Fruit fly (Drosophila melanogaster) whole organism, embryonic: ENCODE data around the gene Pp2C1.
A peak's percentile ranks its signal among the peaks of the same experiment; 100 is the strongest.

Experiments used
- Aef1 ChIP-seq: fragments of 200-800 bp; sonication (Bioruptor generic); IDR thresholded peaks from 3 replicates; pipeline ENCODE4 v1.3.6; 2022; ENCODE audit warnings: missing biosample characterization, missing genetic modification characterization
- Bdp1 ChIP-seq: fragments of 200-800 bp; sonication (Bioruptor generic); optimal IDR thresholded peaks from 3 replicates; lab custom pipeline; 2016; ENCODE audit warnings: missing biosample characterization, missing genetic modification characterization
- CG10979 ChIP-seq: fragments of 200-800 bp; sonication (Bioruptor generic); optimal IDR thresholded peaks from 2 replicates; lab custom pipeline; 2018; ENCODE audit warnings: missing biosample characterization, mild to moderate bottlenecking, missing genetic modification characterization, moderate library complexity
- CG1233 ChIP-seq: fragments of 200-800 bp; sonication (Bioruptor generic); optimal IDR thresholded peaks from 4 replicates; lab custom pipeline; 2018; ENCODE audit warnings: missing biosample characterization, mild to moderate bottlenecking, missing genetic modification characterization
- CG14710 ChIP-seq: fragments of 200-800 bp; sonication (Bioruptor generic); optimal IDR thresholded peaks from 3 replicates; lab custom pipeline; 2019; ENCODE audit warnings: missing biosample characterization, mild to moderate bottlenecking, missing genetic modification characterization, moderate library complexity
- CG14860 ChIP-seq: fragments of 200-800 bp; sonication (Bioruptor generic); IDR thresholded peaks from 3 replicates; pipeline ENCODE4 v1.3.6; 2022; ENCODE audit warnings: missing biosample characterization, missing genetic modification characterization; ENCODE audit not compliant: partially characterized antibody
- CG14965 ChIP-seq: fragments of 200-800 bp; sonication (Bioruptor generic); optimal IDR thresholded peaks from 2 replicates; lab custom pipeline; 2016; ENCODE audit warnings: missing biosample characterization, missing genetic modification characterization, borderline replicate concordance
- CG15073 ChIP-seq: fragments of 200-800 bp; sonication (Bioruptor generic); optimal IDR thresholded peaks from 2 replicates; lab custom pipeline; 2016; ENCODE audit warnings: missing biosample characterization, missing genetic modification characterization
- CG16779 ChIP-seq: fragments of 200-800 bp; sonication (Bioruptor generic); IDR thresholded peaks from 2 replicates; pipeline ENCODE4 v1.3.6; 2022; ENCODE audit warnings: missing biosample characterization, missing genetic modification characterization
- CG1832 ChIP-seq: fragments of 200-800 bp; sonication (Bioruptor generic); optimal IDR thresholded peaks from 2 replicates; lab custom pipeline; 2017; ENCODE audit warnings: missing biosample characterization, mild to moderate bottlenecking, missing genetic modification characterization, inconsistent platforms
- CG2116 ChIP-seq: fragments of 200-800 bp; sonication (Bioruptor generic); optimal IDR thresholded peaks from 3 replicates; lab custom pipeline; 2018; ENCODE audit warnings: missing biosample characterization, mild to moderate bottlenecking, missing genetic modification characterization
- CG30020 ChIP-seq: fragments of 200-800 bp; optimal IDR thresholded peaks from 2 replicates; lab custom pipeline; 2019; ENCODE audit warnings: missing biosample characterization, mild to moderate bottlenecking, missing genetic modification characterization, moderate library complexity
- CG33213 ChIP-seq: fragments of 200-800 bp; sonication (Bioruptor generic); optimal IDR thresholded peaks from 3 replicates; lab custom pipeline; 2016; ENCODE audit warnings: missing biosample characterization, missing genetic modification characterization
- CG4360 ChIP-seq: fragments of 200-800 bp; sonication (Bioruptor generic); IDR thresholded peaks from 2 replicates; pipeline ENCODE4 v1.3.6; 2022; ENCODE audit warnings: missing biosample characterization, missing genetic modification characterization
- CG43689 ChIP-seq: fragments of 200-800 bp; sonication (Bioruptor generic); IDR thresholded peaks from 2 replicates; pipeline ENCODE4 v1.3.6; 2022; ENCODE audit warnings: missing biosample characterization, missing genetic modification characterization
- CG4730 ChIP-seq: fragments of 200-800 bp; sonication (Bioruptor generic); IDR thresholded peaks from 2 replicates; pipeline ENCODE4 v1.3.6; 2022; ENCODE audit warnings: missing biosample characterization, missing genetic modification characterization
- CG6813 ChIP-seq: fragments of 200-800 bp; sonication (Bioruptor generic); optimal IDR thresholded peaks from 2 replicates; lab custom pipeline; 2017; ENCODE audit warnings: missing biosample characterization, missing genetic modification characterization, mild to moderate bottlenecking, moderate library complexity, missing genetic modification reagents
- D ChIP-seq, 2 experiments: fragments of 200-800 bp in 1 of 2; fragments of >200 bp in 1 of 2; sonication (Bioruptor generic) in 1 of 2; optimal IDR thresholded peaks; 2 replicates in 1 of 2; 3 replicates in 1 of 2; lab custom pipeline; 2017; ENCODE audit warnings: mild to moderate bottlenecking in 1 of 2, missing biosample characterization in 1 of 2, missing genetic modification characterization in 1 of 2, missing genetic modification reagents in 1 of 2
- Dip2 ChIP-seq: fragments of 200-800 bp; sonication (Bioruptor generic); IDR thresholded peaks from 2 replicates; pipeline ENCODE4 v1.3.6; 2022; ENCODE audit warnings: missing biosample characterization, missing genetic modification characterization
- Drgx ChIP-seq: fragments of 200-800 bp; sonication (Bioruptor generic); IDR thresholded peaks from 2 replicates; pipeline ENCODE4 v1.3.6; 2022; ENCODE audit warnings: missing biosample characterization, missing genetic modification characterization
- Gsc ChIP-seq: fragments of 200-800 bp; sonication (Bioruptor generic); IDR thresholded peaks from 2 replicates; pipeline ENCODE4 v1.3.6; 2022; ENCODE audit warnings: missing biosample characterization, missing genetic modification characterization
- HLH4C ChIP-seq: fragments of 200-800 bp; sonication (Bioruptor generic); IDR thresholded peaks from 3 replicates; pipeline ENCODE4 v1.3.6; 2022; ENCODE audit warnings: missing biosample characterization, missing genetic modification characterization; ENCODE audit not compliant: partially characterized antibody
- Jarid2 ChIP-seq: fragments of 200-800 bp; sonication (Bioruptor generic); optimal IDR thresholded peaks from 3 replicates; lab custom pipeline; 2017; ENCODE audit warnings: mild to moderate bottlenecking, missing biosample characterization, missing genetic modification reagents, missing genetic modification characterization
- Lim3 ChIP-seq: fragments of 200-800 bp; sonication (Bioruptor generic); IDR thresholded peaks from 2 replicates; pipeline ENCODE4 v1.3.6; 2022; ENCODE audit warnings: missing biosample characterization, missing genetic modification characterization
- MESR4 ChIP-seq: fragments of 200-800 bp; sonication (Bioruptor generic); optimal IDR thresholded peaks from 2 replicates; lab custom pipeline; 2018; ENCODE audit warnings: missing biosample characterization, mild to moderate bottlenecking, missing genetic modification characterization, moderate library complexity
- Myb ChIP-seq: fragments of 200-800 bp; sonication (Bioruptor generic); optimal IDR thresholded peaks from 2 replicates; lab custom pipeline; 2016; ENCODE audit warnings: missing biosample characterization, missing genetic modification characterization
- Pdp1 ChIP-seq, 2 experiments: fragments of 200-800 bp; sonication (Bioruptor generic); optimal IDR thresholded peaks; 3 replicates each; lab custom pipeline; 2016; ENCODE audit warnings: missing biosample characterization in 2 of 2, missing genetic modification characterization in 2 of 2, mild to moderate bottlenecking in 1 of 2, moderate library complexity in 1 of 2
- Rx ChIP-seq: fragments of 200-800 bp; sonication (Bioruptor generic); IDR thresholded peaks from 2 replicates; pipeline ENCODE4 v1.3.6; 2022; ENCODE audit warnings: missing biosample characterization, missing genetic modification characterization
- Xrp1 ChIP-seq: fragments of 200-800 bp; sonication (Bioruptor generic); IDR thresholded peaks from 2 replicates; pipeline ENCODE4 v1.3.6; 2022; ENCODE audit warnings: missing biosample characterization, missing genetic modification characterization
- ap ChIP-seq: fragments of 200-800 bp; sonication (Bioruptor generic); IDR thresholded peaks from 2 replicates; pipeline ENCODE4 v1.3.6; 2022; ENCODE audit warnings: missing biosample characterization, missing genetic modification characterization
- cg ChIP-seq: fragments of 200-800 bp; sonication (Bioruptor generic); optimal IDR thresholded peaks from 3 replicates; lab custom pipeline; 2019; ENCODE audit warnings: missing biosample characterization, mild to moderate bottlenecking, missing genetic modification characterization, moderate library complexity
- chm ChIP-seq: fragments of 200-800 bp; sonication (Bioruptor generic); IDR thresholded peaks from 2 replicates; pipeline ENCODE4 v1.3.6; 2022; ENCODE audit warnings: missing biosample characterization, missing genetic modification characterization
- ci ChIP-seq: fragments of 200-800 bp; sonication (Bioruptor generic); IDR thresholded peaks from 3 replicates; pipeline ENCODE4 v1.3.6; 2022; ENCODE audit warnings: missing biosample characterization, missing genetic modification characterization
- da ChIP-seq: fragments of 200-800 bp; sonication (Bioruptor generic); optimal IDR thresholded peaks from 2 replicates; lab custom pipeline; 2016; ENCODE audit warnings: missing biosample characterization, missing genetic modification characterization
- ems ChIP-seq: fragments of 200-800 bp; sonication (Bioruptor generic); optimal IDR thresholded peaks from 3 replicates; lab custom pipeline; 2016; ENCODE audit warnings: missing biosample characterization, missing genetic modification characterization
- gfzf ChIP-seq: fragments of 200-800 bp; sonication (Bioruptor generic); optimal IDR thresholded peaks from 2 replicates; lab custom pipeline; 2016; ENCODE audit warnings: missing biosample characterization, mild to moderate bottlenecking, missing genetic modification characterization, moderate library complexity
- kni ChIP-seq: fragments of 200-800 bp; sonication (Bioruptor generic); optimal IDR thresholded peaks from 3 replicates; lab custom pipeline; 2017; ENCODE audit warnings: mild to moderate bottlenecking, missing biosample characterization, missing genetic modification reagents, missing genetic modification characterization
- lmd ChIP-seq: fragments of 200-800 bp; sonication (Bioruptor generic); IDR thresholded peaks from 2 replicates; pipeline ENCODE4 v1.3.6; 2022; ENCODE audit warnings: missing biosample characterization, missing genetic modification characterization
- pzg ChIP-seq: fragments of 200-800 bp; sonication (Bioruptor generic); optimal IDR thresholded peaks from 3 replicates; lab custom pipeline; 2018; ENCODE audit warnings: missing biosample characterization, mild to moderate bottlenecking, missing genetic modification characterization, moderate library complexity
- ranshi ChIP-seq: fragments of 200-800 bp; sonication (Bioruptor generic); IDR thresholded peaks from 2 replicates; pipeline ENCODE4 v1.3.6; 2022; ENCODE audit warnings: missing biosample characterization, missing genetic modification characterization
- sens ChIP-seq: fragments of 200-800 bp; sonication (Bioruptor generic); peaks from one replicate; lab custom pipeline; 2016; ENCODE audit warnings: missing biosample characterization, missing genetic modification characterization
- sob ChIP-seq: fragments of 200-800 bp; sonication (Bioruptor generic); IDR thresholded peaks from 2 replicates; pipeline ENCODE4 v1.3.6; 2022; ENCODE audit warnings: missing biosample characterization, missing genetic modification characterization
- sqz ChIP-seq: fragments of 200-800 bp; sonication (Bioruptor generic); optimal IDR thresholded peaks from 3 replicates; lab custom pipeline; 2018; ENCODE audit warnings: missing biosample characterization, mild to moderate bottlenecking, missing genetic modification characterization
- sug ChIP-seq: fragments of 200-800 bp; optimal IDR thresholded peaks from 2 replicates; lab custom pipeline; 2019; ENCODE audit warnings: missing biosample characterization, mild to moderate bottlenecking, missing genetic modification characterization, moderate library complexity
- zen2 ChIP-seq: fragments of 200-800 bp; sonication (Bioruptor generic); IDR thresholded peaks from 3 replicates; pipeline ENCODE4 v1.3.6; 2022; ENCODE audit warnings: missing biosample characterization, missing genetic modification characterization; ENCODE audit not compliant: partially characterized antibody

Pp2C1 gene

DNA sequence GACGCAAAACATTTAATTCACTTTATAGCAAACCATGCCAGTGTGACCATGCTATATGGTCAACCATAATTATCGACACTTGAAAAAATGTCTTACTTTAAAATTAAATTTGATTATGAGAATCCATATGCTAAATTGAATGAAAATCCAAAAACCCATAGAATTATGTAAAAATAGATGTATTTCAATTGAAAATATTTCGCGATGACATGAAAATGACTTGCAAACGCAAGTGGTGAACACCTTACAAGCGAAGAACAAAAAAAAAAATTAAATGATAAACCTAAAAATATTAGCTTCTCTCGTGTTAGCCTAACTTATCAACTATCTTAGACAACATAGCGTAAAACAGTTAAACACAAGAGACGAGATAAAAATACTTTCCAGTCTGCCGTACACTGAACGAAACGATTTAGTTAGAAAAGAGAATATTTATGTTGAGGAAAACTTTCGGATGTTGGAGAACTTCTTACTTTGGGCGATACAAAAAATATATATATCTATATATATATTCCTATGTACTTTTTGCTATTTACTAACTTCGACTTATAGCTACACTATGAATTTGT, 6.8 kb downstream of the Pp2C1 start (continued):
- peak; percentile 31 for TF ChIP-seq CG2116 (GFP tag; lab: Kevin White, UChicago)
- TF ChIP-seq CG4730 (GFP tag; lab: Robert Waterston, UW) = 0 out of 2 replicates have a peak, but pooled peaks have one; percentile 19

DNA sequence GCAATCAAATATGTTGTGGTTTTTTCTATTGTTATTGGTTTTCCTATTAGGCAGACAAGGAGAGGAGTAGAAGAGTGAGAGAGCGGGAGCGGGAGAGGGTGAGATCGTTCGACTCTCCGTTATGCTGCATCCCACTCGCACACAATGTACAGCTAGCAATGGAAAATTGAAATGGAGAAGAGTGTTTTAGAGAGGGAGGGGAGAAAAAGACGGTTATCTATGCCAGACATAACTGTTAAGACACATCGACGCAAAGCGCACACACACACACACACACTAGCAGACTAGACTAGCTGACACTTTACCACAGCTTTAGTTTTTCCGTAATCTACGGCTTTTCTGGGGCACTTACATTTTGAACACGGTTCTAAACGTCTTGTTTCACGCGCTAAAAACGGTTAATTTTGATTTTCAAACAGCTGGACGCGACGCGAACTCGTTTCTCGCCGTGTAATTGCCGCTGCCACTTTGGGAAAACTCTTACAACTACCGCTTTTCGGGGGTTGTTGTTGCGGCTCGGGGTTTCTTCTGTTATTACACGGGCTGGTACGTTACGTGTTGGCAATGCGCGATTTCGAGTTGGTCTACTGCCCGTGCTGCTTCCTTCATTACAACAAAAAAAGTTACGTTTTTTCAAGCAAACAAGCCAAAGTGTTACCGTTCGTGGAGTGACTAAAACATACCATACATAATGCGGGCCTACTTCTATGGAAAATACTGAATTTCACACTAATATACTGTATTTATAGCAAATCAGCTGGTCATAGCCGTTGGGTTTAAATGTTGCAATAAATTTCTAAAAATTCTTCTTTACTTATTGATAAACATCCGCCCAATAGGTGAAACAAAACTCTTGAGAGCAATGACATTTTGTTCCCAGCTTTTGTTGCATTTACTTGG, 7.5 kb downstream of the Pp2C1 start, which contains the start of gene fzr:
fzr (minus strand) TSS at position 625 of the 900 bp plus-strand sequence.
- TF ChIP-seq Drgx (GFP tag; lab: Robert Waterston, UW) (peak; percentile 30; the same call in 1 of the 2 replicates), ap (GFP tag; lab: Robert Waterston, UW) (no peak), Jarid2 (GFP tag; lab: Kevin White, UChicago) (peak; percentile 73), CG14965 (no peak), chm (GFP tag; lab: Robert Waterston, UW) (peak; percentile 73; the same call in 1 of the 2 replicates), CG1832 (GFP tag; lab: Kevin White, UChicago) (peak; percentile 69), ranshi (GFP tag; lab: Robert Waterston, UW) (0 out of 2 replicates have a peak, but pooled peaks have one; percentile 12), Rx (GFP tag; lab: Robert Waterston, UW) (no peak), sob (GFP tag; lab: Robert Waterston, UW) (0 out of 2 replicates have a peak, but pooled peaks have one; percentile 5), CG6813 (no peak), Lim3 (no peak), CG15073 (no peak), CG33213 (no peak), sug (no peak), Bdp1 (GFP tag; lab: Kevin White, UChicago) (no peak), CG16779 (GFP tag; lab: Robert Waterston, UW) (0 out of 2 replicates have a peak, but pooled peaks have one; percentile 14), kni (GFP tag; lab: Kevin White, UChicago) (peak; percentile 35), sqz (GFP tag; lab: Kevin White, UChicago) (peak; percentile 46), pzg (GFP tag; lab: Kevin White, UChicago) (peak; percentile 73), CG14710 (tag; lab: Kevin White, UChicago) (no peak), CG43689 (GFP tag; lab: Robert Waterston, UW) (no peak), Aef1 (GFP tag; lab: Robert Waterston, UW) (peak; percentile 35; the same call in 1 of the 3 replicates), MESR4 (GFP tag; lab: Kevin White, UChicago) (peak; percentile 42), CG14860 (GFP tag; lab: Robert Waterston, UW) (no peak), Xrp1 (GFP tag; lab: Robert Waterston, UW) (no peak; the same call in 1 of the 2 replicates), D (optimal IDR thresholded peaks at IDR 0.05; lab: Kevin White, UChicago) (peak; percentile 62), D (GFP tag; optimal IDR thresholded peaks at IDR 0.05; lab: Kevin White, UChicago) (no peak), Gsc (GFP tag; lab: Robert Waterston, UW) (no peak), CG30020 (peak; percentile 14), zen2 (GFP tag; lab: Robert Waterston, UW) (no peak), ems (GFP tag; lab: Kevin White, UChicago) (no peak), sens (GFP tag; lab: Kevin White, UChicago) (peak; percentile 24), Dip2 (GFP tag; lab: Robert Waterston, UW) (no peak), Pdp1 (GFP tag; optimal IDR thresholded peaks at IDR 0.05; lab: Kevin White, UChicago) (peak in 1 of 2 experiments; percentile 32), cg (peak; percentile 48), lmd (GFP tag; lab: Robert Waterston, UW) (no peak), CG10979 (no peak), CG4360 (GFP tag; lab: Robert Waterston, UW) (peak; percentile 93), Myb (GFP tag; lab: Kevin White, UChicago) (peak; percentile 97), da (GFP tag; lab: Kevin White, UChicago) (no peak), HLH4C (peak; percentile 36; the same call in 1 of the 3 replicates), ci (GFP tag; lab: Robert Waterston, UW) (peak; percentile 53; the same call in 2 of the 3 replicates), gfzf (peak; percentile 91), CG1233 (GFP tag; lab: Kevin White, UChicago) (no peak)
